Worm (Caenorhabditis elegans): ENCODE measurements around the gene cyn-11.

Gene cyn-11

DNA sequence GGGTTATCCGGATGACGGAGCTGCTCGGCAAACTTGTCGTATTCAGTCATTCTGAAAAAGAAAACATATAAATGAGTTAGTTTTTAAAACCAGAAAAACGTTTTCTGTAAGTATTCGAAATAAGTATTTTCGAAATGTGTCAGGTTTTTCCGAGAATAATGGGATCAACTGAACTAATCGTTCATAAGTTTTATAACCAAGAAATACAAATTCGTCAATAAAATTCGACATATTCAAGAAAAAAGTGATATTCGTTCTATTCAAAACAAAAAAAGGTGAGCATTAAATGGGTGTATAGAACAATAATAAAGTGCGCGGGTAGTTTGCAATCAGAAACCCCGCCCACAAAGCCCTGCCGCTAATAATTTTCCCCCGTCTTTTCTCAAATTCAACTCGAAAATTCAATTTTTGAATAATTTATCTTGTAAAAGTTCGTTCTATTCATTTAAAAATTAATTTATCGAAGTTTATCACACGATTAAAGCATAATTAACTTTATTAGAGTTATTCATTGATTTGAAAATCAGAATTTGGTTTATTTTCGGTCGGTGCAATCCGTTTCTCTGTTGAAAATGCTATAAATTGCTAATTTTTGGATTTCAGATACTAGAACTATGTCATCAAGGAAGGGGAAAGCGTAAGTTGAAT is at the start of gene cyn-11, which contains the start of gene T01B7.5:
TSS of gene cyn-11 (minus strand) at position 51 of the 648 bp plus-strand sequence.
TSS of gene T01B7.5 (plus strand) at position 598 of the 648 bp plus-strand sequence.
- no peak for TF ChIP-seq unc-62 (GFP tag; optimal IDR thresholded peaks at IDR 0.05)

DNA sequence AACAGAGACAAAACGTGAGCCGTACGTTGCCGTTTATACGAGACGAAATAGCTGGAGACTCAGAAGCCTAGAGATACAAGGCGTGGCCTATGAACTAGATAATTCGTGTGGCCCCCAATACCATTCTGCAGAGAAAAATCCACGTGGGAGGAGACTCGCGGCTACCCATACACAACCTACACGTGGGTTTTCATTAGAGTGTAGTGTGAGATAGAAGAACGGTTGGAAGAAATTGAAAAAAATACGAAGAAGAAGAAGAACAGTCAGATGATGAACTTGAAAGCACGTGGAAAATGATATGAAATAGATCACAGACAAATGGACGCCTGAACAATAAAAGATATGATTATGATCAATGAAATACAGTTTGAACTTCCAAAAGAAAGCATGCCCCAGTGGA is 49.0 kb upstream of the cyn-11 start:
- no peak for TF ChIP-seq unc-62 (GFP tag; optimal IDR thresholded peaks at IDR 0.05)

DNA sequence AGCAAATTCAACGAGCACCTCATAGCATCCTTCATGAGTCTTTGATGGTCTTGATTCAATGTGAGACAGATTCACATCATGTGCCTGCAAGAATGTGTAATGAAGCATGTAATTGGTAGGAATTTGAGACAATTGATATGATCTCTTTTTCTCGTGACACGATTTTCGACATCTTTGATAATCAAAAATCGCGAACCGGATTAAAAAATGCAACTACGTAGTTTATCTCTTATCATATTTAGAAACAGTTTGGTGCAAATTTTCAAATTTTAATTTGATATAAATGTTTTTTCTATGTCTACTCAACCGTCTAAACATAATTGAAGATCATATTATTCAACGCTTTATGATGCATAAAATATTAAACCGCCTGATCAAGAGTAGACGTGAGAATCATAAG is 48.3 kb upstream of the cyn-11 start:
- no peak for TF ChIP-seq unc-62 (GFP tag; optimal IDR thresholded peaks at IDR 0.05)

DNA sequence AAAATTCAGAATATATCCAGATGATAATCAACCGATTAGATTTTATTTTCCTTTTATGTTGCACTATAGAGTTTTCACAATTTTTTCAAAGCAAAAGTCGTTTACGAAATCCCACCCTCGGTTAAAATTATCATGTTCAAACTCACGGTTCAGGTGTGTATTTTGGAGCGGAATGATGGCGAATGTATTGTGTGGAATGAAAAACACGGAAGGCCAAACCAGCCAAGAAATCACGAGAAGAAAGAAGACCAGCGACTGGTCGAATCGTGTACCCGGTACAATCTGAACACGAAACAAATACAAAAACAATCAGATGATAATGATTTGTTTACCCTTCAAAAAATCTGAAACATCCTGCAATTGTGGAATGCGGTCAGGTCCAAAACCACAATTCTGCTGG is 47.3 kb upstream of the cyn-11 start:
- no peak for TF ChIP-seq unc-62 (GFP tag; optimal IDR thresholded peaks at IDR 0.05)

DNA sequence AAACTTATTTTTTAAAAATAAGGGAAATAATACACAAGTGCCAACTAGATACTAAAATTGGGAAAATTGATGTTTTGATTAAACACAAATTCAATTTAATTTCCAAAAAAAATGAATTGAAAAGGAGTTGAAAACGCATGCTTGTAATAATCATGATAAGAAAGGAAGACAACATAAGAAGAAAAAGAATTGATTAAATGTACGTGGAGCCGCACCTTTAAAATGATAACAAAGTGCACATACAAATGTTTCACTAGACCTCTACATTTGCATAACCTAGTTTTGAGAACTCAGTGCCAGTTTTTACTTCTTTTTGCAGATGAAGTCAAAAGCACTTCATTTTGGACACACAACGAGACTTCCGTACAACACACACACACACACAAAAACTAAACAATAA is 45.7 kb upstream of the cyn-11 start:
- TF ChIP-seq unc-62 (GFP tag; optimal IDR thresholded peaks at IDR 0.05), result no peak

DNA sequence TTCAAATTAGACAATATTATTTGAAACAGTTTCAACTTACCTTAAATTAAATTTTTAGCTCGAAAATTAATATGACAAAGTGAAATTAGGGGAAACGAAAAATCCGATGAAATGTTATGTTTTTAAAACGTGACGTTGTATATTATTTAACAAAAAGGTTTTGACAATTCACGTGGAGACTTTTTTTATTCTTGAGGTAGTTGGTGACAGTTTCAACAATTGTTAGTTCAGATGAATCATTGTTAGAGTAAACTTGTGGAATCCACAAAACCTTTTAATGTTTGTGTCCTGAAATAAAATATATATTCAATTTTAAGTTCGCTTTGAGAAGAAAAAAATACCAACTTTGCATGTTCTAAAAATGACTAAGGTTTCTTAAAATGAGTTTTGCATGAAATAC is 43.4 kb upstream of the cyn-11 start, which contains the start of gene fut-1:
TSS of gene fut-1 (minus strand) at position 101 of the 400 bp plus-strand sequence.
- no peak for TF ChIP-seq unc-62 (GFP tag; optimal IDR thresholded peaks at IDR 0.05)

DNA sequence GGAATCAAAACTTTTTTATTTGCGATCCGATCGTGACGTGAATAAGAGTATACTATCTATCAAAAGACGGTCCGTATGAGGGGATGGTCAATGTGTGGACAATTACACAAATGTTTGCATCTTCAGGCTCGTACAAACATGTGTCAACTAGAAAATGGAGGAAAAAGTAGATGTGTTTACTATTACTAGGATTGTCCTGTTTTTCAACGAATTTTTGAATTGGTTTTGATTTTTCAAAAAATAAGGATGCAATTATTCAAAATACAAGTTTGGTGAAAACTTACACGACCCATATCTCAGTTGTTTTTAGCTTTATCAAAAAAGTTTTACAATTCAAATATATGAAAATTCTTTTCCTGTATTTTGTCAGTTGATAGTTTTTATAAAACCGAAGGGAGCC is 39.2 kb upstream of the cyn-11 start, which contains the start of gene K08F8.7:
TSS of gene K08F8.7 (minus strand) at position 101 of the 400 bp plus-strand sequence.
- TF ChIP-seq unc-62 (GFP tag; optimal IDR thresholded peaks at IDR 0.05), result no peak

DNA sequence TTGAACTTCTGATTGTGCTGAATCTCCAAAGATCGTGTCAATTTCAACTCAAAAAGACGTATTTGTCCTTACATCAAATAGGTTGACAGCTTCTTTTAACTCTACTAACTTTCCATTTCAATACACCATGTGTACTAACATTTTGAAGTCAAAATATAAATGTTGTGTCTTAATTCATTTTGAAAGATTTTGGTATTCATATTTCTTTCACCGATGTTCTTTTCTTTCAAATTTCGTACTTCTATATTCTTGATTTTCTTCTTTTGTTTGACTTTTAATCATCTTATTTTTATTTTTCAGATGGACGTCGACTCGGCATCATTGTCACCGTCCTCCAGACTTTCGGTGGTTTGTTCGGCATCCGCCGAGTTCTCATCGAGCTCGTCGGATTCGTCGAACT is 35.6 kb upstream of the cyn-11 start, which contains the start of gene atf-2:
TSS of gene atf-2 (plus strand) at position 301 of the 400 bp plus-strand sequence.
- no peak for TF ChIP-seq unc-62 (GFP tag; optimal IDR thresholded peaks at IDR 0.05)

DNA sequence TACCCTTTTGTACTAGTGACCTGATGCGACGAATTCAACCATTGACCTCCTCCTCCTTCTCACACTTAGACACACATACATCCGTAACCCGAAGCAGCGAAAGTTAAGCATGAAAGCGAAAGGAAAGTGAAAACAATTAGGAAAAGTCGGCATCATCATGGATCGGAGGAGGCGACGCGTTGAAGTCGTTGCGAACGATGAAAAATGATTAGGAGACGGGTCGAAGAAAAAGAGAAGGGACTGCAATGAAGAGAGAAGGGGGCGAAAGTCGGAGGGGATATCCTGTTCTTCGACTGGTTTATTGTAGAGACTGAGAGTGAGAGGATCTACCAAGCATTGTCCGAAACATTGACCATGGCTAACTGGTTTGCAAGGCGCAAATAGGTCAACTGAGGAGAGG is 35.0 kb upstream of the cyn-11 start:
- no peak for TF ChIP-seq unc-62 (GFP tag; optimal IDR thresholded peaks at IDR 0.05)

DNA sequence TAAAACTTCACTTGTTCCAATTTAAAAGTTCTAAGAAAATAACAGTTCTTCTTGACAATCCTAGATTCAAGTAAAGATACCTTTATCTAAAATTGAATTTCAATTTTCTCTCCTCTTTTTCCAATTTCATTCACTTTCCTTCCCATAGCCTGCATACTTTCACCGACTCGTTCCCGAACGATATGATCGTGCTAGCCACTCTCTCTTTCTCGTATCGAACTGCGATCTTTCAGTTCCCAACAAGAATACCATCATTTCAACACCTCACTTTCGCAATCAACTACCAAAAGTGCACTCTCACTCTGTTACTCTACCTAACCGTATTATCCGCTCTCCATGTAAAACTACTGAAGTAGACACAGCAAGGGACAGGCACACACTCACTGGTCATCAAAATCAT is 34.0 kb upstream of the cyn-11 start:
- no peak for TF ChIP-seq unc-62 (GFP tag; optimal IDR thresholded peaks at IDR 0.05)

DNA sequence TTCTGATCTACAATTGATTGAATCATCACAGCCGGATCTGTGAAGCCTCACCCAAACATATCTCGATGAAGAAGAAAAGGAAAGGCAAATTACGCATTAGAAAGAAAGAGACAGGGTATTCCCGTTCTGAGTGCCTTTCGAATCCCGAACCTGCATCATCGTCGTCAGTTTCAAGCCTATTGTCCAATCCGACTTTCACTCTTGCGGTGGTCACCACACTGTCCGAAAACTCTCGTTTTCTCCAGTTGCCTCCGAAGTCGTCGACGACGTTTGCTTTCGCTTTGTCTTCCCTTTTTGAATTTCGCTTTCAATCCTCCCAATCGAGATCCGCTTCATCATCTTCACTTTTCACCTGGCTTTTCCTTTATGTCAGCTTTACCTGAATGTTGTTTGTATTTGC is 33.0 kb upstream of the cyn-11 start:
- no peak for TF ChIP-seq unc-62 (GFP tag; optimal IDR thresholded peaks at IDR 0.05)

DNA sequence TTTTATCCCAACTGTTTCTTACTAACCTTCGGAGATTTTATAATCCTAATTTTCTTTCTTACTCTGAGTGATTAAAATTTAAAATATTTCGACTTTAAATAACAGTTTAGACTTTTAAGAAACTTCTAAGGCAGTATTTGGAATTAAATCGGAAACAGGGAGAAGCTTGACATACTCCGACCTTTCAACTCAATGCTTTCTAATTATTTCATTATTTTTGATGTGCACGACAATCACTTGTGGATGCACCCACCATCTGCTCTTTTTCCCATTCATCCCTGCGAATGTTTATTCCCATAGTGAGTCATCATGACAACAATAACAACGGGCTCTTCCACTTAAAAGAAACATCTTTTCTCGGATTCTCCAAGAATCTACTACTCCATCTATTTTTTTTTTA is 32.6 kb upstream of the cyn-11 start:
- TF ChIP-seq unc-62 (GFP tag; optimal IDR thresholded peaks at IDR 0.05), result no peak

DNA sequence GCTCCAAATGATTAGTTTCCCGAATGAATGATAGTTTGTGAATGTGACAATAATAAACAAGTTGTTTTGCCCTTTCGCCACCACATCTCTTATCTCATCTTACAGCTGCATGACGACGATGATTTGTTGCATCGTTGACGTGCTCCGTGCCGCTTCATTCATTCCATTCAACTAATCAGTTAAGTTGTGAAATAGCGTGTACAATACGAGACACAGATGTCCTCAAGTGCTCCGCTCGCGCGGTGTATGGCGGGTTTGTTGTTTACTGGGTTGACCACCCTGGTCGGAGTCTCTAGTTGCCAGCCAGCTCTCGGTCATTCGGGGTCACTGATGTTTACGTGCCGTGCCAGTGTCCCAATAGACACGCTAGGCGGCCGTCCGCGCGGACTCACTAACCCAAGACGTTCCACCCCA is 31.9 kb upstream of the cyn-11 start:
- no peak for TF ChIP-seq unc-62 (GFP tag; optimal IDR thresholded peaks at IDR 0.05)

DNA sequence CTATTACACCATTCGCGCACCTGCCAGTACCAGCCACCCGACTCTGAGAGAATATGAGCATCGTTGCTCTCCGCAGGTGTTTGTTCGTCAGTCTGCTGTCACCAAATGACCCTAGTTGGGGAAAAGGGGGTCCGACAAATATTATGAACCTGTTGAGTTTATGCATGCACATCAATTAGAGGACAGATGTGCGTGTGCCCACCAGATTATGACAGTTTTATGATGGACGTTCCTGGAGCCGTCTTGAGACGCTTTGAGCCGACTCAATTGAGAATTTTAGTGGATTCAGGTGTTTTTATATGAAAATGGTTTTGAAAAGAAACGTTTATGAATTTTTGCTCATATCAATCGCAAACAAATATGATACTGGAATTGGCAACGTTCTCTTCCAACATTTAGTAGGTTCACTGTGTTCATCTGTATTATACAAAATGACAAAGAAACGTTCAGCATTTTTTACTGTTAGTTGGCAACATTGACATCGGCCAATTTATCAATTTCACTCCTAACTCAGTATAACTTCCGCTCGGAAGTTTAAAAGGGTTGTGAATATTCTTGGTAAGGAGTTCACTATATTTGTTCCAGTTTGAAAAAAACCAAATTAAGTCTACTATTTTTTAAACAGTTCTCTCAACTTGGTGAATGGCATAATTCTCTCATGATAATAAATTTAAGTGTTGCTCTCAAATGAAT is 31.3 kb upstream of the cyn-11 start:
- TF ChIP-seq unc-62 (GFP tag; optimal IDR thresholded peaks at IDR 0.05), result no peak

DNA sequence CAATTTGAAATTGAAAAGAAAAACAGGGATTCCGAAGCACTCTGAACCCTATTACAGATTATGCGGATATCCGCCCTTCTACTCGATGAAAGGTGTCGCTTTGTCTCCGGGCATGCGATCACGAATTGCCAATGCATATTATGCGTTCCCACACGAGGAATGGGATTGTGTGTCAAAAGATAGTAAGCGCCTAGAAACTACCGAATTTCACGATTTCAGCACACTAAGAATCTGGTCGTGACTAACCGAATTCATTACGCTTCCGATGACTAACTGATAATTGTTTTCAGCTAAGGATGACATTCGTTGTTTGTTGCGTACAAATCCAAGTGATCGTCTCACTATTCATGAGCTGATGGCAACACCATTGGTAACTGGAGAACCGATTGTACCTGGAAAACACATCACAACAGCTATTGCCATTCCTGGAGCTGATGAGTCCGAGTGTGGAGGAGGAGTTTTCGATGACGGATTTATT is 30.3 kb upstream of the cyn-11 start:
- no peak for TF ChIP-seq unc-62 (GFP tag; optimal IDR thresholded peaks at IDR 0.05)

DNA sequence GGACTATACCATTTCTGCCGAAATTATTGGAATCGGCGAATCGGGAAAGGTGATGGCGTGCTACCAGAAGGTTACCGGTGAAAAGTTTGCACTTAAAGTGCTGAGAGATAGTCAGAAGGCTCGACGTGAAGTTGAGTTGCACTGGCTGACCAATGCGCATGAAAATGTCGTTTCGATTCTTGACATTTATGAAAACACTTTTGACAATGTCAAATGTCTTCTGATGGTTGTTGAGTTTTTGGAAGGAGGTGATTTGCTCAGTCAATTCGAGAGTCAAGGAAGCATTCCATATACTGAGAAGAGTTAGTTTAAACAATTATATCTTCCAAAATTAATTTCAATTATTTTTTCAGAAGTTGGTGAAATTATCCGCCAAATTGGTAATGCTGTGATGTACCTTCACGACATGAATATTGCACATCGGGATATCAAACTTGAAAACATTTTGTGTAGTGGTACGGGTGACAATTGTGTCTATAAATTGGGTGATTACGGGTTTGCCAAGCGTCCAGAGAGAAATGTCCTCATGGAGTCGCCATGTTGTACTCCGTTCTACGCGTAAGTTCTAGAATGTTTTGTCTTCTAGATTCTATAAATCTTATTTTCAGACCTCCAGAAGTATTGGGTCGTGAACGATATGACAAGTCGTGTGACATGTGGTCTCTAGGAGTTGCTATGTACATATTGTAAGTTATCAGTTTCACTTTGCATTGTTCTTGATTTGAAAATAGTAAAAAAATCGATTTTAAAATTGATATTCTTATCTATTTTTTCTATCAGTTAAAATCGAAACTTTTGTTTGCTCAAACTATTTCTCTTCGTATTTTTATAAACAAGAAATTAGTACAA is 29.6 kb upstream of the cyn-11 start:
- TF ChIP-seq unc-62 (GFP tag; optimal IDR thresholded peaks at IDR 0.05), result no peak
